Fruit fly (Drosophila melanogaster) Kc167 (cell line): ENCODE results near the gene CG5191.

Experiments
- Myc ChIP-seq: fragments of >200 bp; optimal IDR thresholded peaks from 2 replicates; lab custom pipeline; 2017; ENCODE audit warnings: missing external identifiers
- Sin3A ChIP-seq: fragments of >200 bp; optimal IDR thresholded peaks from 2 replicates; lab custom pipeline; 2018; ENCODE audit warnings: missing external identifiers
- h ChIP-seq: fragments of >200 bp; optimal IDR thresholded peaks from 3 replicates; lab custom pipeline; 2018; ENCODE audit warnings: missing external identifiers
- insv ChIP-seq: fragments of >200 bp; optimal IDR thresholded peaks from 3 replicates; lab custom pipeline; 2018; ENCODE audit warnings: missing external identifiers
- psq ChIP-seq: fragments of >200 bp; optimal IDR thresholded peaks from 2 replicates; lab custom pipeline; 2017; ENCODE audit warnings: missing external identifiers
- ttk ChIP-seq: sonication (Bioruptor generic); optimal IDR thresholded peaks from 2 replicates; lab custom pipeline; 2017; ENCODE audit warnings: missing external identifiers

Gene CG5191

DNA sequence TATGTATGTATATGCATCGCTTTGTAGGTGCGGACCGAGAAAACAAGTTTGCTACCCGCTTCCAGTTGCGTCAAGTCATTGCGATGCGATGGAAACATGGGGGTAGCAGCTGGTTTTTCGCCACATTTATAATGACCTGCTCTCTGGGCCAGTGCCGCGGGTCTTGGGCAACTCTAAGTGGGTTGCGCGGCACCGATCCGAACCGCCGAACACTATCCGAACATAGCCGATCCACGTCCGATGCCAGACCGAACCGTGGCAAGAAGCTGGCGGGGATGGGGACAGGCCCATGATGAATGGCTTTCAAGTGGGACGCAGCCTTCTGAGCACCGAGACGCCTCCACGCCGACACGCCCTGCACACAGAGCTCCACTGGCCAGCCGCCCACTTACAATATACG lies 43.4 kb downstream of the CG5191 start:
- TF ChIP-seq ttk (lab: Kevin White, UChicago) (no peak), Sin3A (lab: Kevin White, UChicago) (no peak), insv (lab: Kevin White, UChicago) (no peak), psq (lab: Kevin White, UChicago) (no peak), h (no peak), Myc (lab: Kevin White, UChicago) (no peak)

dm6 chr3R:20605078-20605477 lies 44.4 kb downstream of the CG5191 start:
- TF ChIP-seq psq (lab: Kevin White, UChicago) (no peak), ttk (lab: Kevin White, UChicago) (no peak), Myc (lab: Kevin White, UChicago) (no peak)

dm6 chr3R:20605562-20606155 lies 45.0 kb downstream of the CG5191 start:
- no peak for TF ChIP-seq psq (lab: Kevin White, UChicago)
- no peak for TF ChIP-seq Myc (lab: Kevin White, UChicago)
- no peak for TF ChIP-seq insv (lab: Kevin White, UChicago)
- no peak for TF ChIP-seq ttk (lab: Kevin White, UChicago)
- TF ChIP-seq Sin3A (lab: Kevin White, UChicago), result no peak
- TF ChIP-seq h, result no peak

- TF ChIP-seq Myc (lab: Kevin White, UChicago) (no peak), ttk (lab: Kevin White, UChicago) (no peak), Sin3A (lab: Kevin White, UChicago) (no peak), psq (lab: Kevin White, UChicago) (no peak), h (no peak), insv (lab: Kevin White, UChicago) (no peak)
Measured at dm6 chr3R:20608199-20608598, 47.5 kb downstream of the CG5191 start.

DNA sequence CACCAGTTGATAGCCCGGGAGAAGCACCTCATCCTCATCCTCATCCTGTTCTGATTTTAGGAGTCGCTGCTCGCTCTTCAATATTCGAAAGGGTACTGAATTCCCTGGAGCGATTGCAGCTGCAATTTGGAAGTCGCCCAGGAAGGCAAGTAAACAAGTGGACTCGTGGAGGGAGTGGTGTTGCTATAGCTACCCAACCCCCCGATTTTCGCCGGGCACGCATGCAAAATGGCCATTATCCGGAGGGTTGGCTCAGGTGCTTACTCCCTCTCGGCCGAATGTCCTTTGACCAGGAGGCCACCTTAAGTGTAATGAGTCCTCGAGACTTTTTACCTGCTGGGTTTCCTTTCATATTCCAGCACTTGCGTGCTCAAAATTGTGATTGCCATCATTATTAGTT lies 56.1 kb downstream of the CG5191 start, which contains the start of gene CG15923:
Gene CG15923 (minus strand): TSS at position 101 of the 400 bp plus-strand sequence.
- TF ChIP-seq insv (lab: Kevin White, UChicago) (no peak), ttk (lab: Kevin White, UChicago) (no peak), psq (lab: Kevin White, UChicago) (no peak), Myc (lab: Kevin White, UChicago) (no peak), h (no peak), Sin3A (lab: Kevin White, UChicago) (no peak)

DNA sequence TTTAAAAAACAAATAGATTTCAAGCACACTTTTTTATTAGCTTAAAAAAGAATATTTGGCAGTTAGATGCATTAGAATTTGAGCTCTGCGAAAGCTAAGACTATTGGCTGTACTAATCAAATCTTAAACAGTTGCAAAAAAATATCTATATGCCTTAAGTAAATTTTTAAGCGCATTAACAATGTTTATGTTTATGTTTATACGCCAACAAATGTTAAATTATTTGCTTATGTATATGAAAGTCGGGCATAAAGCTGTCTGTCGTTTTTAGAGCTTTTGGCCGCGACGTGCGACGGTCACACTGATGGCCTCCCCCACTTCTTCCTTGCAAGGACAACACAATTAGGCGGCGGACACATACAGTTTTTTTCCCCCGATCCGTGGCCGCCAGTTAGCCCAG lies 56.9 kb downstream of the CG5191 start, which contains the start of gene CG5466:
Gene CG5466 (plus strand): TSS at position 301 of the 400 bp plus-strand sequence.
- no peak for TF ChIP-seq h
- no peak for TF ChIP-seq psq (lab: Kevin White, UChicago)
- no peak for TF ChIP-seq insv (lab: Kevin White, UChicago)
- TF ChIP-seq Sin3A (lab: Kevin White, UChicago), result no peak
- no peak for TF ChIP-seq ttk (lab: Kevin White, UChicago)
- TF ChIP-seq Myc (lab: Kevin White, UChicago), result no peak

dm6 chr3R:20618947-20619346 lies 58.3 kb downstream of the CG5191 start:
- TF ChIP-seq ttk (lab: Kevin White, UChicago), result no peak
- TF ChIP-seq h, result no peak
- TF ChIP-seq Myc (lab: Kevin White, UChicago), result no peak
- TF ChIP-seq psq (lab: Kevin White, UChicago), result no peak
- TF ChIP-seq Sin3A (lab: Kevin White, UChicago), result no peak
- no peak for TF ChIP-seq insv (lab: Kevin White, UChicago)

- TF ChIP-seq Myc (lab: Kevin White, UChicago) (no peak), insv (lab: Kevin White, UChicago) (no peak), psq (lab: Kevin White, UChicago) (no peak), h (no peak), ttk (lab: Kevin White, UChicago) (no peak), Sin3A (lab: Kevin White, UChicago) (no peak)
Measured at dm6 chr3R:20621805-20622286, 61.2 kb downstream of the CG5191 start, which contains the start of gene H. Gene H, plus strand, starts transcription at chr3R:20621938.
